Worm (Caenorhabditis elegans) whole organism, L2 larva: Measurements from ENCODE around the gene K01D12.5.

ENCODE experiments used
- R02D3.7 ChIP-seq: fragments of 150-350 bp; optimal IDR thresholded peaks from 2 replicates; lab custom pipeline; 2014; ENCODE audit warnings: missing biosample characterization, missing genetic modification characterization
- ZK546.5 ChIP-seq: sonication (generic microtip); optimal IDR thresholded peaks from 2 replicates; lab custom pipeline; 2017; ENCODE audit warnings: missing biosample characterization, missing genetic modification characterization
- alr-1 ChIP-seq: fragments of 150-350 bp; optimal IDR thresholded peaks from 2 replicates; lab custom pipeline; 2014; ENCODE audit warnings: missing biosample characterization, missing genetic modification characterization
- ama-1 ChIP-seq: fragments of 150-350 bp; optimal IDR thresholded peaks from 2 replicates; lab custom pipeline; 2018; ENCODE audit warnings: inconsistent platforms
- blmp-1 ChIP-seq: sonication (generic microtip); optimal IDR thresholded peaks from 2 replicates; lab custom pipeline; 2017; ENCODE audit warnings: missing genetic modification characterization, mild to moderate bottlenecking, missing compliant biosample characterization, antibody characterized with exemption, moderate library complexity; ENCODE audit not compliant: insufficient read depth
- ceh-82 ChIP-seq: fragments of 150-350 bp; optimal IDR thresholded peaks from 2 replicates; lab custom pipeline; 2014; ENCODE audit warnings: missing biosample characterization, missing genetic modification characterization
- crh-2 ChIP-seq: sonication (generic microtip); optimal IDR thresholded peaks from 2 replicates; lab custom pipeline; 2017; ENCODE audit warnings: missing biosample characterization, missing genetic modification characterization
- dmd-4 ChIP-seq: sonication (generic microtip); optimal IDR thresholded peaks from 2 replicates; lab custom pipeline; 2017; ENCODE audit warnings: missing biosample characterization, missing genetic modification characterization
- egl-27 ChIP-seq: sonication (generic microtip); optimal IDR thresholded peaks from 3 replicates; lab custom pipeline; 2017; ENCODE audit warnings: missing biosample characterization, missing genetic modification reagents, missing genetic modification characterization
- elt-1 ChIP-seq: fragments of 150-350 bp; optimal IDR thresholded peaks from 2 replicates; lab custom pipeline; 2014; ENCODE audit warnings: missing biosample characterization, missing genetic modification characterization
- elt-3 ChIP-seq: sonication (generic microtip); optimal IDR thresholded peaks from 2 replicates; lab custom pipeline; 2017; ENCODE audit warnings: missing biosample characterization, missing genetic modification characterization
- gmeb-1 ChIP-seq: fragments of 150-350 bp; optimal IDR thresholded peaks from 2 replicates; lab custom pipeline; 2014; ENCODE audit warnings: missing biosample characterization, missing genetic modification characterization
- lin-11 ChIP-seq: fragments of 150-350 bp; sonication (generic microtip); optimal IDR thresholded peaks from 2 replicates; lab custom pipeline; 2014; ENCODE audit warnings: missing biosample characterization, missing genetic modification characterization, inconsistent platforms, mixed read lengths
- lin-13 ChIP-seq: fragments of 150-350 bp; optimal IDR thresholded peaks from 2 replicates; lab custom pipeline; 2014; ENCODE audit warnings: missing biosample characterization, missing genetic modification reagents, missing genetic modification characterization
- lsy-2 ChIP-seq, 2 experiments: fragments of 150-350 bp in 1 of 2; sonication (generic microtip) in 1 of 2; optimal IDR thresholded peaks; 2 replicates each; lab custom pipeline; 2014 to 2017; ENCODE audit warnings: missing biosample characterization in 2 of 2, missing genetic modification characterization in 2 of 2
- mdl-1 ChIP-seq, 2 experiments: fragments of 150-350 bp in 1 of 2; sonication (generic microtip) in 1 of 2; optimal IDR thresholded peaks; 2 replicates each; lab custom pipeline; 2017; ENCODE audit warnings: missing biosample characterization in 2 of 2, missing genetic modification characterization in 2 of 2
- nhr-10 ChIP-seq: sonication (generic microtip); optimal IDR thresholded peaks from 2 replicates; lab custom pipeline; 2017; ENCODE audit warnings: missing biosample characterization, missing genetic modification characterization
- nhr-11 ChIP-seq: fragments of 150-350 bp; optimal IDR thresholded peaks from 2 replicates; lab custom pipeline; 2014; ENCODE audit warnings: missing biosample characterization, missing genetic modification characterization
- nhr-12 ChIP-seq: fragments of 150-350 bp; optimal IDR thresholded peaks from 2 replicates; lab custom pipeline; 2014; ENCODE audit warnings: missing biosample characterization, missing genetic modification characterization
- nhr-129 ChIP-seq: fragments of 150-350 bp; optimal IDR thresholded peaks from 2 replicates; lab custom pipeline; 2014; ENCODE audit warnings: missing biosample characterization, missing genetic modification characterization
- nhr-21 ChIP-seq: fragments of 150-350 bp; optimal IDR thresholded peaks from 2 replicates; lab custom pipeline; 2014; ENCODE audit warnings: missing biosample characterization, missing genetic modification characterization
- nhr-237 ChIP-seq: fragments of 150-350 bp; optimal IDR thresholded peaks from 2 replicates; lab custom pipeline; 2014; ENCODE audit warnings: missing biosample characterization, missing genetic modification characterization
- nhr-25 ChIP-seq: fragments of 150-350 bp; sonication (generic microtip); optimal IDR thresholded peaks from 3 replicates; lab custom pipeline; 2014; ENCODE audit warnings: missing biosample characterization, missing genetic modification characterization
- nhr-6 ChIP-seq: fragments of 150-350 bp; optimal IDR thresholded peaks from 2 replicates; lab custom pipeline; 2014; ENCODE audit warnings: missing biosample characterization, missing genetic modification characterization
- peb-1 ChIP-seq: fragments of 150-350 bp; optimal IDR thresholded peaks from 2 replicates; lab custom pipeline; 2014; ENCODE audit warnings: missing biosample characterization, missing genetic modification characterization
- sem-4 ChIP-seq: fragments of 150-350 bp; optimal IDR thresholded peaks from 2 replicates; lab custom pipeline; 2014; ENCODE audit warnings: missing biosample characterization, missing genetic modification reagents, missing genetic modification characterization
- sma-9 ChIP-seq, 2 experiments: fragments of 150-350 bp in 1 of 2; sonication (generic microtip) in 1 of 2; optimal IDR thresholded peaks; 2 replicates each; lab custom pipeline; 2014 to 2016; ENCODE audit warnings: missing genetic modification characterization in 2 of 2, mild to moderate bottlenecking in 1 of 2, missing biosample characterization in 1 of 2, missing compliant biosample characterization in 1 of 2, missing genetic modification reagents in 1 of 2, moderate library complexity in 1 of 2
- snpc-4 ChIP-seq: fragments of 150-350 bp; optimal IDR thresholded peaks from 2 replicates; lab custom pipeline; 2014; ENCODE audit warnings: missing biosample characterization, missing genetic modification characterization
- unc-39 ChIP-seq: fragments of 150-350 bp; optimal IDR thresholded peaks from 2 replicates; lab custom pipeline; 2014; ENCODE audit warnings: missing biosample characterization, missing genetic modification characterization
- zag-1 ChIP-seq: fragments of 150-350 bp; optimal IDR thresholded peaks from 2 replicates; lab custom pipeline; 2014; ENCODE audit warnings: missing biosample characterization, missing genetic modification characterization
- ztf-1 ChIP-seq: fragments of 200-800 bp; sonication (Bioruptor generic); conservative IDR thresholded peaks from 2 replicates; pipeline ENCODE4 v1.3.6; 2022; ENCODE audit warnings: missing genetic modification characterization, missing compliant biosample characterization
- ztf-11 ChIP-seq: sonication (generic microtip); optimal IDR thresholded peaks from 2 replicates; lab custom pipeline; 2017; ENCODE audit warnings: missing biosample characterization, missing genetic modification characterization
- ztf-4 ChIP-seq: fragments of 150-350 bp; optimal IDR thresholded peaks from 2 replicates; lab custom pipeline; 2014; ENCODE audit warnings: missing biosample characterization, missing genetic modification characterization

The K01D12.5 gene

DNA sequence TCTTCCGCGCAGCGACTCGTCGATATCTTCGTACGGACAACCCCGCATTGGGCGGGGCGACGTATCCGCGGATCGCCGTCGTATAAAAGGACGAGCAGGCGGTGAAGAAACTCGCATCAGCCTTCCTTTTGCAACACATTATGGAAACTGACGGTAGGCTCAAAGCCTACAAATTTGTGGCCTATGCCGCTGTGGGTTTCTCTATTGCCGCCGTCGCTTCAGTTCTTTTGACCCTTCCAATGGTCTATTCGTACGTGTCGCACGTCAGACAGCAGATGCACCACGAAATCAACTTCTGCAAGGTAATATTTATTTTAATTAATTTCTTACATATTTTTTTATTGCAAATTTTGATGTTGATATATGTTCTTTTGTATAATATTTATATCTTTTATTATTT lies 44.8 kb upstream of the K01D12.5 start:
- TF ChIP-seq elt-3 (tag; lab: Kevin White, UChicago) (no peak), ama-1 (peak; percentile 51)

DNA sequence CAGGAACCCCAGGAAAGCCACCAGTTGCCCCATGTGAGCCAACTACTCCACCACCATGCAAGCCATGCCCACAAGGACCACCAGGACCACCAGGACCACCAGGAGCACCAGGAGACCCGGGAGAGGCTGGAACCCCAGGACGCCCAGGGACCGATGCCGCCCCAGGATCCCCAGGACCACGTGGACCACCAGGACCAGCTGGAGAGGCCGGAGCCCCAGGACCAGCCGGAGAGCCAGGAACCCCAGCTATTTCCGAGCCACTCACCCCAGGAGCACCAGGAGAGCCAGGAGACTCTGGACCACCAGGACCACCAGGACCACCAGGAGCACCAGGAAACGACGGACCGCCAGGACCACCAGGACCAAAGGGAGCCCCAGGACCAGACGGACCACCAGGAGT lies 44.1 kb upstream of the K01D12.5 start:
- TF ChIP-seq nhr-237 (tag; lab: Kevin White, UChicago) (no peak), gmeb-1 (no peak), dmd-4 (tag; lab: Kevin White, UChicago) (no peak), egl-27 (tag; lab: Kevin White, UChicago) (no peak), lin-13 (no peak), nhr-12 (no peak), sma-9 (GFP tag; optimal IDR thresholded peaks at IDR 0.05; lab: Kevin White, UChicago) (no peak), sma-9 (tag; optimal IDR thresholded peaks at IDR 0.05; lab: Kevin White, UChicago) (no peak), peb-1 (tag; lab: Kevin White, UChicago) (no peak), R02D3.7 (no peak), nhr-10 (tag; lab: Kevin White, UChicago) (no peak), elt-3 (tag; lab: Kevin White, UChicago) (no peak), ztf-11 (tag; lab: Kevin White, UChicago) (no peak), ceh-82 (no peak), ztf-4 (tag; lab: Kevin White, UChicago) (no peak), lsy-2 (tag; optimal IDR thresholded peaks at IDR 0.05; lab: Kevin White, UChicago) (no peak)
- TF ChIP-seq, all 48 proteins: peak for 0

DNA sequence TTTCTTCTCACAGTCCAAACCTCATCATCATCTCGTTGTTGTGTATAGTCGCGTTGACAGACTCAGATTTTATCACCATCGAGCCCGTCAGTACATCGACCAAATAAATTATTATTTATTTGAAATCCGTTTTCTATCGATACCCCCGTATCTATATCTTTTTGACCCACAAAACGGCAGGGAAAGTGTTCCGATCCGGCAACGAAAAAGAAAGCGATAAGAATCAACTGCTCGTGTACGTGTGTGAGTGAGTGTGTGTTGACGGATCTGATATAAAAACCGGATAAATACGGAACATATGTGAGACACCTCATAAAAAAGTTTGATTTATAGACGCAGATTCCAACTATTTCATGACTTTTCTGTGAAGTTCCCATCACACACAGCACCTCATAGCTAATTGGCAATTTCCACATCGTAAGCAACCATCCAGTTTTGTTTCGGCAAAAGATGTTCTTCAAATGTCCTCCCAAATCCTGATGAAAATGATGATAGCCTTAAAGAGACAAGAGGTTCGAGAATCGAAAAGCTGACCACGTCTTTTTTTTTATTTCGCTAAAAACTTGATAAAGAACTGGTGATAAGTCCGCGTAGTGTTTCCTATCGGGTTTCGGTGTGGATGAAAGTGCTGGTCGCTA lies 43.3 kb upstream of the K01D12.5 start:
- peak; percentile 84 for TF ChIP-seq ama-1
- TF ChIP-seq sem-4 (tag; lab: Kevin White, UChicago): peak; percentile 53
- TF ChIP-seq blmp-1 (tag; lab: Kevin White, UChicago): peak; percentile 11
- TF ChIP-seq lsy-2 (tag; optimal IDR thresholded peaks at IDR 0.05; lab: Kevin White, UChicago): peak in 1 of 2 experiments; percentile 43
- TF ChIP-seq nhr-129: no peak
- no peak for TF ChIP-seq ceh-82
- TF ChIP-seq nhr-21 (tag; lab: Kevin White, UChicago): peak; percentile 52
- no peak for TF ChIP-seq zag-1 (tag; lab: Kevin White, UChicago)
- TF ChIP-seq, all 48 proteins: peak for 5

DNA sequence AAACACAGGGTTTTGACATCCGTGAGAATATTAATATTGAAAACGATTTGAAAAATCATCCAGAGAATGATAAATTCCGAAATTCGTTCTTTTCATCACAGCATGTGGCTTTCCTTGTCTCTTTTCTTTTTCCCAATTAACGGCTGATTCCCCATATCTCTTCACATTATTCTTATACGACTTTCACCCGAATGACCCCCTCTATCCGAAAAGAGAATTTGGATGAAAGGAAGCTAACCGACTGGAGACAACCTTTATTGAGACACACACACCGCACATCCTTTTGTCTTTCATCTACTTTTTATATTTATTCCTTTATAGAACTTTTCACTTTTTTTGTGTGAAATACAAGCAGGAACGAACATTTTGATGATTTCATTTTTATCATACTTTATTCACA lies 40.0 kb upstream of the K01D12.5 start:
- no peak for TF ChIP-seq lsy-2 (tag; optimal IDR thresholded peaks at IDR 0.05; lab: Kevin White, UChicago)
- no peak for TF ChIP-seq nhr-129
- no peak for TF ChIP-seq zag-1 (tag; lab: Kevin White, UChicago)
- TF ChIP-seq crh-2 (tag; lab: Kevin White, UChicago): no peak
- TF ChIP-seq ceh-82: no peak
- TF ChIP-seq dmd-4 (tag; lab: Kevin White, UChicago): no peak
- TF ChIP-seq snpc-4: no peak
- TF ChIP-seq lin-11 (tag; lab: Kevin White, UChicago): no peak
- no peak for TF ChIP-seq alr-1
- no peak for TF ChIP-seq lin-13
- no peak for TF ChIP-seq nhr-6
- no peak for TF ChIP-seq ztf-1 (GFP tag; lab: Robert Waterston, UW)
- no peak for TF ChIP-seq sma-9 (GFP tag; optimal IDR thresholded peaks at IDR 0.05; lab: Kevin White, UChicago)
- TF ChIP-seq sma-9 (tag; optimal IDR thresholded peaks at IDR 0.05; lab: Kevin White, UChicago): no peak
- TF ChIP-seq nhr-21 (tag; lab: Kevin White, UChicago): no peak
- no peak for TF ChIP-seq nhr-11 (tag; lab: Kevin White, UChicago)
- no peak for TF ChIP-seq elt-1 (tag; lab: Kevin White, UChicago)

DNA sequence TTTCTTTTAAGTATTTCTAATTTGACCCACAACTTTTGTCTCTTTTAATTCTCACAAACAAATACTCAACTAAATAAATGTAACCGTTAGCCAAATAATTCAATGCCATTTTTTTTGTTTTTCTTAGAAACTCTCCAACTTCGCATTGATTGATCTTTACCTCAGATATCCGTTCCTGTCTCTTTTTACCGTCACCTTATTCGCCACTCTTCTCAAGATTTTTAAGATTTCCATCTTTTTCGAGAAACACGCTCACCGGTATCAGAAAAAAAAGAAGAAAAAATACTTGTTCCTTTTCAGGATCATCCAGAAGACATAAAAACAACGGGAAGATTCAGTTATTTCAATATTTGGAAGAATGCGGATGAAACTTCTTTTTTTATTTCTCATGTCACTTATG lies 39.3 kb upstream of the K01D12.5 start, which contains the start of gene F23H12.5:
TSS of gene F23H12.5 (plus strand) at position 301 of the 400 bp plus-strand sequence.
- TF ChIP-seq elt-3 (tag; lab: Kevin White, UChicago): no peak
- TF ChIP-seq dmd-4 (tag; lab: Kevin White, UChicago): no peak
- TF ChIP-seq ztf-11 (tag; lab: Kevin White, UChicago): no peak
- TF ChIP-seq ztf-4 (tag; lab: Kevin White, UChicago): no peak
- no peak for TF ChIP-seq blmp-1 (tag; lab: Kevin White, UChicago)
- no peak for TF ChIP-seq lsy-2 (tag; optimal IDR thresholded peaks at IDR 0.05; lab: Kevin White, UChicago)
- no peak for TF ChIP-seq nhr-11 (tag; lab: Kevin White, UChicago)
- TF ChIP-seq nhr-25 (tag; lab: Kevin White, UChicago): no peak
- no peak for TF ChIP-seq ceh-82
- no peak for TF ChIP-seq mdl-1 (tag; optimal IDR thresholded peaks at IDR 0.05; lab: Kevin White, UChicago)
- no peak for TF ChIP-seq unc-39 (tag; lab: Kevin White, UChicago)
- TF ChIP-seq ZK546.5 (tag; lab: Kevin White, UChicago): no peak
